Fruit fly (Drosophila melanogaster) whole organism, prepupa: Measurements from ENCODE around the gene Tmf.

ENCODE experiments used
- CG11294 ChIP-seq: fragments of 200-800 bp; sonication (Bioruptor generic); IDR thresholded peaks from 2 replicates; pipeline ENCODE4 v1.3.6; 2022; ENCODE audit warnings: missing biosample characterization, missing genetic modification characterization
- CG11902 ChIP-seq: fragments of 200-800 bp; sonication (Bioruptor generic); optimal IDR thresholded peaks from 3 replicates; lab custom pipeline; 2016; ENCODE audit warnings: missing biosample characterization, missing genetic modification characterization
- CG15336 ChIP-seq: fragments of 200-800 bp; sonication (Bioruptor generic); IDR thresholded peaks from 2 replicates; pipeline ENCODE4 v1.3.6; 2022; ENCODE audit warnings: missing biosample characterization, missing genetic modification characterization
- CG1621 ChIP-seq: fragments of 200-800 bp; sonication (Bioruptor generic); optimal IDR thresholded peaks from 3 replicates; lab custom pipeline; 2018; ENCODE audit warnings: missing biosample characterization, mild to moderate bottlenecking, missing genetic modification characterization
- CG16779 ChIP-seq: fragments of 200-800 bp; sonication (Bioruptor generic); optimal IDR thresholded peaks from 3 replicates; lab custom pipeline; 2017; ENCODE audit warnings: missing biosample characterization, mild to moderate bottlenecking, missing genetic modification characterization
- CG3032 ChIP-seq: fragments of 200-800 bp; optimal IDR thresholded peaks from 2 replicates; lab custom pipeline; 2019; ENCODE audit warnings: missing biosample characterization, mild to moderate bottlenecking, missing genetic modification characterization, moderate library complexity
- CG34406 ChIP-seq: fragments of 200-800 bp; sonication (Bioruptor generic); optimal IDR thresholded peaks from 3 replicates; lab custom pipeline; 2016; ENCODE audit warnings: missing biosample characterization, missing genetic modification characterization
- CG6163 ChIP-seq: fragments of 200-800 bp; sonication (Bioruptor generic); IDR thresholded peaks from 3 replicates; pipeline ENCODE4 v1.3.6; 2022; ENCODE audit warnings: missing biosample characterization, missing genetic modification characterization
- CG6276 ChIP-seq: fragments of 200-800 bp; sonication (Bioruptor generic); optimal IDR thresholded peaks from 2 replicates; lab custom pipeline; 2017; ENCODE audit warnings: missing biosample characterization, mild to moderate bottlenecking, missing genetic modification characterization
- CG6792 ChIP-seq: fragments of 200-800 bp; sonication (Bioruptor generic); optimal IDR thresholded peaks from 3 replicates; lab custom pipeline; 2016; ENCODE audit warnings: missing biosample characterization, missing genetic modification characterization
- CG8119 ChIP-seq: fragments of 200-800 bp; sonication (Bioruptor generic); IDR thresholded peaks from 3 replicates; pipeline ENCODE4 v1.3.6; 2022; ENCODE audit warnings: missing biosample characterization, missing genetic modification characterization
- CG8632 ChIP-seq: fragments of 200-800 bp; sonication (Bioruptor generic); optimal IDR thresholded peaks from 3 replicates; lab custom pipeline; 2016; ENCODE audit warnings: missing biosample characterization, missing genetic modification characterization
- CG9139 ChIP-seq: fragments of 200-800 bp; sonication (Bioruptor generic); optimal IDR thresholded peaks from 3 replicates; lab custom pipeline; 2017; ENCODE audit warnings: missing biosample characterization, mild to moderate bottlenecking, missing genetic modification characterization
- Eip75B ChIP-seq: fragments of 200-800 bp; sonication (Bioruptor generic); optimal IDR thresholded peaks from 3 replicates; lab custom pipeline; 2016; ENCODE audit warnings: missing biosample characterization, missing genetic modification characterization
- Eip78C ChIP-seq: fragments of 200-800 bp; sonication (Bioruptor generic); peaks from one replicate; lab custom pipeline; 2016; ENCODE audit warnings: missing biosample characterization, missing genetic modification characterization
- Ets96B ChIP-seq: fragments of 200-800 bp; optimal IDR thresholded peaks from 2 replicates; lab custom pipeline; 2019; ENCODE audit warnings: missing biosample characterization, mild to moderate bottlenecking, missing genetic modification characterization, moderate library complexity
- Hr38 ChIP-seq: sonication (Bioruptor generic); optimal IDR thresholded peaks from 2 replicates; lab custom pipeline; 2016; ENCODE audit warnings: missing biosample characterization, missing genetic modification characterization
- Hr39 ChIP-seq: fragments of 200-800 bp; sonication (Bioruptor generic); optimal IDR thresholded peaks from 2 replicates; lab custom pipeline; 2016; ENCODE audit warnings: missing biosample characterization, missing genetic modification characterization
- Hr4 ChIP-seq: fragments of 200-800 bp; sonication (Bioruptor generic); optimal IDR thresholded peaks from 3 replicates; lab custom pipeline; 2016; ENCODE audit warnings: missing biosample characterization, missing genetic modification characterization
- Met ChIP-seq: fragments of 200-800 bp; sonication (Bioruptor generic); optimal IDR thresholded peaks from 3 replicates; lab custom pipeline; 2016; ENCODE audit warnings: missing biosample characterization, missing genetic modification characterization
- Smox ChIP-seq: fragments of 200-800 bp; sonication (Bioruptor generic); optimal IDR thresholded peaks from 3 replicates; lab custom pipeline; 2016; ENCODE audit warnings: missing biosample characterization, missing genetic modification characterization
- Sox14 ChIP-seq: fragments of 200-800 bp; sonication (Bioruptor generic); optimal IDR thresholded peaks from 3 replicates; lab custom pipeline; 2016; ENCODE audit warnings: missing biosample characterization, missing genetic modification characterization
- cyc ChIP-seq: fragments of 200-800 bp; sonication (Bioruptor generic); optimal IDR thresholded peaks from 3 replicates; lab custom pipeline; 2016; ENCODE audit warnings: missing biosample characterization, missing genetic modification characterization
- dsx ChIP-seq: fragments of 200-800 bp; optimal IDR thresholded peaks from 3 replicates; lab custom pipeline; 2019; ENCODE audit warnings: missing biosample characterization, mild to moderate bottlenecking, missing genetic modification characterization, moderate library complexity; ENCODE audit not compliant: poor library complexity, severe bottlenecking
- eg ChIP-seq: fragments of 200-800 bp; sonication (Bioruptor generic); IDR thresholded peaks from 3 replicates; pipeline ENCODE4 v1.3.6; 2022; ENCODE audit warnings: missing biosample characterization, missing genetic modification characterization
- esn ChIP-seq: fragments of 200-800 bp; sonication (Bioruptor generic); optimal IDR thresholded peaks from 2 replicates; lab custom pipeline; 2016; ENCODE audit warnings: missing biosample characterization, mild to moderate bottlenecking, missing genetic modification characterization, moderate library complexity
- fd59A ChIP-seq: fragments of 200-800 bp; sonication (Bioruptor generic); optimal IDR thresholded peaks from 2 replicates; lab custom pipeline; 2017; ENCODE audit warnings: missing biosample characterization, mild to moderate bottlenecking, missing genetic modification characterization, missing genetic modification reagents
- fkh ChIP-seq: fragments of 200-800 bp; sonication (Bioruptor generic); optimal IDR thresholded peaks from 3 replicates; lab custom pipeline; 2017; ENCODE audit warnings: missing biosample characterization, mild to moderate bottlenecking, missing genetic modification characterization, moderate library complexity
- net ChIP-seq: fragments of 200-800 bp; sonication (Bioruptor generic); optimal IDR thresholded peaks from 3 replicates; lab custom pipeline; 2016; ENCODE audit warnings: missing biosample characterization, missing genetic modification characterization
- salr ChIP-seq, 2 experiments: fragments of 200-800 bp; sonication (Bioruptor generic); optimal IDR thresholded peaks; 3 replicates each; lab custom pipeline; 2016 to 2018; ENCODE audit warnings: missing biosample characterization in 2 of 2, missing genetic modification characterization in 2 of 2, mild to moderate bottlenecking in 1 of 2
- ss ChIP-seq, 2 experiments: fragments of 200-800 bp; sonication (Bioruptor generic); optimal IDR thresholded peaks; 2 replicates in 1 of 2; 3 replicates in 1 of 2; lab custom pipeline; 2017 to 2018; ENCODE audit warnings: mild to moderate bottlenecking in 2 of 2, missing biosample characterization in 2 of 2, missing genetic modification characterization in 2 of 2, moderate library complexity in 1 of 2
- svp ChIP-seq: fragments of 200-800 bp; sonication (Bioruptor generic); peaks from one replicate; lab custom pipeline; 2016; ENCODE audit warnings: missing biosample characterization, missing genetic modification characterization

Gene Tmf

DNA sequence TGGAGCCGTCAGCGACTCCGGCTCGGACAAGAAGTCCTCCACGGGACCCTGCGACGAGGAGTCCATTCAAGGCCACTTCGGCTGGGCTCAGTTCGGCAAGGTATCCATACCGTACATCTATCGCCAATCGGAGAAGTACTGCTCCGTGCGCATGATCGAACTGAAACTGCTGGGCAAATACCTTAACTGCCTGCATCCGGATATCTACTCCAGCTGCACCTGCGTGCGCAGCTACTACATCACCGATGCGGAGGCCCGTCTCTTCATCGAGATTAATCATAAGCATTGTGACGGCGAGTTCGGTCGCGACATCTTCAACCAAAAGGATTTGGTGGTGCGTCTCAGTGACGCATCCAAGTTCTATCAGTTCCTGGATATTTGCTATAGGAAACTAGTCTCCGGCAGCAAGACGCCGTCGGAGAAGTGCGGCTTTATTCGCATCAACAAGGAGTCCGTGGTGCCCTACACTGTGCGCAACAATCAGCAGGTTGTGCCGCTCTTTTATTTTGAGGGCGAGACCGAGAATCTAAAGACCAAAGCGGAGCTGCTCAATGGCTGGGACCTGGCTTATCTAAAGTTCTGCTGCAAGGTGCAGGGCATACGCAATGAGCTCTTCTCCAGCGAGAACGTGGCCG lies 25.7 kb downstream of the Tmf start:
- no peak for TF ChIP-seq Hr39 (GFP tag; lab: Kevin White, UChicago)
- no peak for TF ChIP-seq Met (GFP tag; lab: Kevin White, UChicago)
- TF ChIP-seq Eip75B, result no peak
- TF ChIP-seq CG6792 (GFP tag; lab: Kevin White, UChicago), result no peak
- no peak for TF ChIP-seq CG6276 (GFP tag; lab: Kevin White, UChicago)
- no peak for TF ChIP-seq CG8119 (GFP tag; lab: Robert Waterston, UW)
- no peak for TF ChIP-seq Ets96B
- TF ChIP-seq CG1621 (tag; lab: Kevin White, UChicago), result no peak
- TF ChIP-seq Hr4 (GFP tag; lab: Kevin White, UChicago), result no peak
- TF ChIP-seq esn (GFP tag; lab: Kevin White, UChicago), result no peak

DNA sequence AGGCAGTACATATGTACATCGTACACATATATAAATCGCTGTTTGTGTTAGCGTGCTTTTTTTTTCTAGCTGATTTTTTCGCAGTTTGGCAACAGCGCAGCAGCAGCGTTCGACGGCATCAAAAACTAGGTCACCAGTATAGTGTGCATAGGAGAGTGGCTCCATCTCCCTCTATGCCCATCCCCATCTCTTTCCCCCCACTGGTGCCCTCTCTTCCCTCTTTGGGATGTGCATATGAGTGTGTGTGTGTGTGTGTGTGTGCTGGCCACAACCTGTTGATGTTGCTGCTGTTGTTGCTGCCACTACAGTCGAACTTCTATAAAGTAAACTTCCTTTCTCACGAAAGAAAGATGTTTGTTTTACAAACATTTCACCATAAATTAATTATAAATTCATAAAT lies 27.6 kb downstream of the Tmf start:
- TF ChIP-seq Hr39 (GFP tag; lab: Kevin White, UChicago), result no peak
- no peak for TF ChIP-seq CG6276 (GFP tag; lab: Kevin White, UChicago)
- TF ChIP-seq CG11294, result no peak
- TF ChIP-seq CG6792 (GFP tag; lab: Kevin White, UChicago), result no peak
- TF ChIP-seq Met (GFP tag; lab: Kevin White, UChicago), result no peak
- no peak for TF ChIP-seq CG9139 (GFP tag; lab: Kevin White, UChicago)
- no peak for TF ChIP-seq net
- TF ChIP-seq eg (GFP tag; lab: Robert Waterston, UW), result 0 out of 3 replicates have a peak, but pooled peaks have one; percentile 37
- TF ChIP-seq CG6163 (GFP tag; lab: Robert Waterston, UW), result 0 out of 3 replicates have a peak, but pooled peaks have one; percentile 33
- TF ChIP-seq CG11902 (GFP tag; lab: Kevin White, UChicago), result no peak
- no peak for TF ChIP-seq CG8632 (GFP tag; lab: Kevin White, UChicago)
- no peak for TF ChIP-seq Smox (GFP tag; lab: Kevin White, UChicago)

DNA sequence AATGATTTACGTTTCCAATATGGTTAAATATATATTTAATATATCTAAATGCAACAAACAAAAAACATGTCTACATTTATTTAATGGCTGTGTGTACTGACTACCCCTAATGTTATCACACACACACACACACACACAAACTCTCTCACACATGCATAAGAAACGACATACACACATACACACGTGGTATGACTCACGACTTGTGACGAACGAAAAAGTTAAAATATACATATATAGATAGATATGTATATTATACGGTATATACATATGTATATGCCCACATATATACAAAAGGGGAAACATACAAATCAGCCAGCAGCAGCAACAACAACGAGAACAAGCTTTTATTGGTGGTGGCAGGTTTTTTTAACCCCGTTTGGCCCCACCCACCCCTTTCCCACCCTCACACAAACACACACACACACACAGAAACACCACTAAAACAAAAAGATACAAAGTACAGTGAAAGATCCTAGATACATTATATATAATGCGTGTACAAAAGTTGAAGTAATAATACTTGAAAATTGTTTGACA lies 30.8 kb downstream of the Tmf start:
- TF ChIP-seq Eip78C (peak; percentile 60), CG3032 (tag; lab: Kevin White, UChicago) (peak; percentile 11), CG6163 (GFP tag; lab: Robert Waterston, UW) (peak; percentile 5; the same call in 1 of the 3 replicates), CG8119 (GFP tag; lab: Robert Waterston, UW) (peak; percentile 28; the same call in 1 of the 3 replicates), dsx (GFP tag; lab: Kevin White, UChicago) (peak; percentile 1), CG15336 (GFP tag; lab: Robert Waterston, UW) (0 out of 2 replicates have a peak, but pooled peaks have one; percentile 8), salr (GFP tag; optimal IDR thresholded peaks at IDR 0.05; lab: Kevin White, UChicago) (no peak), CG16779 (tag; lab: Kevin White, UChicago) (no peak), ss (GFP tag; optimal IDR thresholded peaks at IDR 0.05; lab: Kevin White, UChicago) (peak in 1 of 2 experiments; percentile 37)

DNA sequence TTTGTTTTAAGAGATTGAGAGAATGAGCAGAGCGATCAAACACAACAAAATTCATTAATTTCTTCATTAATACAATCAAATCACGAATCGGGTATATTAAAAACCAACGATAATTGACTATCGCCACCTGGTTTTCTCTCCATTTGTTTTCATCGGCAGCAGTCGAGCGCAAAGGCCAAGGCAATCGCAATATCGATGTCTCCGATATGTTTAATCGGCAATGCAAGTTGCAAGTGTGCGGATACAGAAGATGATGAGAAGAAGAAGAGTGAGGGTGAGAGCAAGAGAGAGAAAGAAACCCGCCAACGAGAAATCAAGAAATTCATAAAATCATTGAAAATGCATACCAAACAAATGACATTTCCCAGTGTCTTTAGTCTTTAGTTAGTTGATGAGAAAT lies 31.6 kb downstream of the Tmf start:
- TF ChIP-seq Sox14 (peak; percentile 47), Hr4 (GFP tag; lab: Kevin White, UChicago) (no peak), cyc (GFP tag; lab: Kevin White, UChicago) (no peak), CG34406 (GFP tag; lab: Kevin White, UChicago) (no peak), esn (GFP tag; lab: Kevin White, UChicago) (peak; percentile 29), svp (GFP tag; lab: Kevin White, UChicago) (peak; percentile 77), Eip78C (peak; percentile 11), fd59A (GFP tag; lab: Kevin White, UChicago) (no peak), CG15336 (GFP tag; lab: Robert Waterston, UW) (0 out of 2 replicates have a peak, but pooled peaks have one; percentile 28), net (no peak)

DNA sequence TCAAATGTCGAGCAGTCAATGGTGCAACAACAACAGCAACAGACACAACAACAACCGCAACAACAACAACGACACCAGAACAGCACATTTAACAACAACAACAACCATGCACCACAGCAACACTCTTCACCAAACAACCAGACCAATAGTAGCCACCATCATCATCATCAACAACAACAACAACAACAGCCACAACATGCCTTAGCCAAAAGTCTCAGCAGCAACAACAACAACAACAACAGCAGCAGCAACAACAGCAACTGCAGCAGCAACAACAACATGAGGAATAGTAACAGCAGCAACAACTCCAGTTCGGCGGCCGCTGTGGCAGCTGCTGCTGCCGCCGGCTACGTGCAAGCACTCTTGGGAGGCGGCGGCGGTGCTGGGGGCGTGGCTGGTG lies 32.2 kb downstream of the Tmf start:
- no peak for TF ChIP-seq Hr38 (GFP tag; lab: Kevin White, UChicago)
- no peak for TF ChIP-seq fd59A (GFP tag; lab: Kevin White, UChicago)
- no peak for TF ChIP-seq Eip78C
- no peak for TF ChIP-seq fkh (GFP tag; lab: Kevin White, UChicago)
- no peak for TF ChIP-seq ss (GFP tag; optimal IDR thresholded peaks at IDR 0.05; lab: Kevin White, UChicago)
